Worm (Caenorhabditis elegans): ENCODE data around the gene F54D5.24.

F54D5.24 gene

DNA sequence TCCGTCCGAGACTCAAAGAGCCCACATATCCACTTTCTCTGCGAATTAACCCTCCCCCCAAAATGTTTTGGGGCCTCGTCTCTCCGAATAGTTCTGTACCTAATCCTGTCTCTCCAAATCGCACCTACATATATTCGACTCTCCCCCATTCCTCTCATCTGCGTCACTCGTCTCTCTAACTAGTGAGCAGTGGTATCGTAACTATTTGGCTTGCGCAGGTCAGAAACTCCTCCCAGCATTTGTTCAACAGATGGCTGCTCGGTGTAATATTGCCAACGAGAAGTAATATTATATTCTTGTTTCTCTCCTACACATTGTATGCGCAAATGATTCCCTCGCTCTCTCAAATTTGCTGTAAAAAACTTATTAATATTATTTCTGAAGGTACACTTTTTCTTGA is at the start of gene F54D5.24:
Gene F54D5.24, plus strand, starts transcription at position 316 of the 400 bp plus-strand sequence.
- TF ChIP-seq hlh-8 (tag; optimal IDR thresholded peaks at IDR 0.05) = peak; percentile 38
- TF ChIP-seq tbx-2 (tag; optimal IDR thresholded peaks at IDR 0.05) = peak; percentile 5
- peak; percentile 64 for TF ChIP-seq ceh-34 (tag; optimal IDR thresholded peaks at IDR 0.05)
- no peak for TF ChIP-seq dmd-4 (tag; optimal IDR thresholded peaks at IDR 0.05; ENCODE audit: borderline replicate concordance)
- TF ChIP-seq tbx-7 (tag; optimal IDR thresholded peaks at IDR 0.05) = no peak

DNA sequence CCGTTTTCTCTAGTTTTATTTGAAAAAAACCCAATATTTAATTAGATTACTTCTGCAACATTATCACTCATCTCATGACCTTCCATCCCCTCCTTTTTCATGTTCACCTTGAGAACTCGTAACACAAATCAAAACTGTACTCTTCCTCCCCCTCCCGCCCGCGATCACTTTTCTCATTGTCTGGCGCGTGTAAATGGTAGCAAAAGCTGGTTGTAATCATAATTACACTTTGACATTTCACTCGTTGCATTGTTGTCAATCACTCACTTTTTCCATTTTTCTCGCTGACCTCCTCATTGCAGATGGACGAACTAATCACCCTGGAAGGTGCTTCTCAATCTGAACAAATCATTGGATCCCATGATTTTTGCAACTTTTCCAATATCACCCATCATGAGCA is 45.4 kb upstream of the F54D5.24 start, which contains the start of gene npr-41:
Gene npr-41, plus strand, starts transcription at position 301 of the 400 bp plus-strand sequence.
- no peak for TF ChIP-seq ceh-30 (tag; optimal IDR thresholded peaks at IDR 0.05)
- no peak for TF ChIP-seq Y22D7AL.16 (tag; optimal IDR thresholded peaks at IDR 0.05)
- no peak for TF ChIP-seq ama-1 (optimal IDR thresholded peaks at IDR 0.05)
- TF ChIP-seq ceh-14 (tag; optimal IDR thresholded peaks at IDR 0.05) = no peak
- no peak for TF ChIP-seq tbx-2 (tag; optimal IDR thresholded peaks at IDR 0.05)
- TF ChIP-seq C08G9.2 (tag; optimal IDR thresholded peaks at IDR 0.05) = no peak
- no peak for TF ChIP-seq che-1 (tag; optimal IDR thresholded peaks at IDR 0.05)
- TF ChIP-seq hlh-6 (tag; optimal IDR thresholded peaks at IDR 0.05) = no peak
- no peak for TF ChIP-seq C38D4.7 (GFP tag; optimal IDR thresholded peaks at IDR 0.05)
- no peak for TF ChIP-seq sox-2 (GFP tag; IDR thresholded peaks at IDR 0.05)
- TF ChIP-seq zip-5 (tag; optimal IDR thresholded peaks at IDR 0.05) = no peak
- TF ChIP-seq ceh-6 (GFP tag; optimal IDR thresholded peaks at IDR 0.05) = no peak

DNA sequence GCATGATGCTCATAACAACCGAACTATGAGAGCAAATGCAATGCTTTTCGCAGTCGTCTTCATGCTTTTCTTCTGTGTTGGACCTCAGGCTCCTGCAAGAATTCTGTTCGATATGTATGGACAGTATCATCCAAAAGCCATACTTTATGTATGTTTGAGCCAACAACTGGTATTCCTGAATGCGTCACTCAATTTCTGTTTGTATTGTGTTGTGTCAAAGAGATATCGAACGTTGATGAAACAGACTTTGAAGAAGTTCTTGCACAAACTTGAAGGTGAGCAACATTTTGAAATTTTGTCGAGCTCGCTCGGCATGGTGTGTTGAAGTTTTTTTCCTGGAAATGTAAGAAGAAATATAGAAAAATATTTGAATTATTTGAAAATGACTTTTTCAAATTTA is 42.8 kb upstream of the F54D5.24 start:
- TF ChIP-seq lin-11 (tag; optimal IDR thresholded peaks at IDR 0.05) (no peak), sox-4 (tag; optimal IDR thresholded peaks at IDR 0.05) (no peak), Y22D7AL.16 (tag; optimal IDR thresholded peaks at IDR 0.05) (no peak), unc-55 (GFP tag; optimal IDR thresholded peaks at IDR 0.05) (no peak), ets-4 (tag; optimal IDR thresholded peaks at IDR 0.05) (no peak), hlh-8 (tag; optimal IDR thresholded peaks at IDR 0.05) (no peak), nhr-232 (tag; optimal IDR thresholded peaks at IDR 0.05) (no peak), ceh-22 (tag; optimal IDR thresholded peaks at IDR 0.05) (no peak), ceh-14 (tag; optimal IDR thresholded peaks at IDR 0.05) (no peak), ceh-2 (tag; optimal IDR thresholded peaks at IDR 0.05) (no peak), pha-4 (tag; optimal IDR thresholded peaks at IDR 0.05) (no peak), ceh-34 (tag; optimal IDR thresholded peaks at IDR 0.05) (no peak), C08G9.2 (tag; optimal IDR thresholded peaks at IDR 0.05) (no peak), ama-1 (optimal IDR thresholded peaks at IDR 0.05) (no peak), K02D7.2 (tag; optimal IDR thresholded peaks at IDR 0.05) (no peak), nhr-11 (tag; optimal IDR thresholded peaks at IDR 0.05) (no peak)

DNA sequence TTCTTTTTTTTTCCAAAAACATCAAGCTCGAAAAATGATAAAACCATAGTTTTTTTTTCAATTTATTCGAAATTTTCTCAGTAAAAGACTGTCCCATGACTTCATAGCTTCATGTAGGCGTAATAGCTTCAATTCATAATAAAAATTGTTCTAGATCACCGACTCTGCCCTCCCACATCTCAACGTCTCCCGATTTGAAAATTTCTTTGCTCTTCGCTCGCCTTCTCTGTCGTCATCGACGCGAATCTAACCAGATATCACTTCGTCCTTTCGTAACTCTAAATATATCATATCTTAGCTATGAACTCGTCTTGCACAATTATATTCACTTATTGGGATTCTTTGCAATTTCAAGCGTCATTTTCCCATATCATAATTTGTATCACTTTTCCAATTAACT is 41.0 kb upstream of the F54D5.24 start, which contains the start of gene srh-44:
Gene srh-44, plus strand, starts transcription at position 301 of the 400 bp plus-strand sequence.
- TF ChIP-seq ceh-22 (tag; optimal IDR thresholded peaks at IDR 0.05) (no peak), tbx-2 (tag; optimal IDR thresholded peaks at IDR 0.05) (no peak), fkh-10 (GFP tag; optimal IDR thresholded peaks at IDR 0.05) (no peak), ceh-19 (GFP tag; optimal IDR thresholded peaks at IDR 0.05) (no peak), ztf-16 (tag; optimal IDR thresholded peaks at IDR 0.05) (no peak)

DNA sequence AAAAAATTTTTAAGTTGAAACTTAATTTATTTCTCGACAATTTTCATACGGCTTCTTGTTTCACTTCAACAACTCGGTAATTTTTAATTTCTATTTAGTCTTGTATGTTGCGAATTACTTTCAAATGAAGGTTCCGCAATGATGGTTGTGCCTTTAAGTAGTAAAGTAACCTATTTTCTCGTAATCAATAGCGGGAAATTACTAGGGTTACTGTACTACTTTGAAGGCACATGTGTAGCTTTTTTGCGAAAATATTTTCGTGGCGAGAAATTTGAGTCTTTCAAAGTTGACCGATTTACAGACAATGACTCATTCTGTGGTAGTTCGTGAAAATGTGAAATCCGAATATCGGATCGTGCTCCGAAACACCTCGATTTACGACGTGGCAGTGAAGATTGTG is 37.6 kb upstream of the F54D5.24 start, which contains the start of gene B0334.10:
Gene B0334.10, plus strand, starts transcription at position 301 of the 400 bp plus-strand sequence.
- TF ChIP-seq hlh-15 (tag; optimal IDR thresholded peaks at IDR 0.05) (no peak), lin-11 (tag; optimal IDR thresholded peaks at IDR 0.05) (no peak), fkh-10 (GFP tag; optimal IDR thresholded peaks at IDR 0.05) (no peak), pax-1 (tag; optimal IDR thresholded peaks at IDR 0.05) (no peak), gmeb-2 (tag; optimal IDR thresholded peaks at IDR 0.05) (no peak), eyg-1 (tag; optimal IDR thresholded peaks at IDR 0.05) (no peak), lim-6 (tag; optimal IDR thresholded peaks at IDR 0.05) (no peak), ceh-6 (GFP tag; optimal IDR thresholded peaks at IDR 0.05) (no peak), sox-2 (GFP tag; IDR thresholded peaks at IDR 0.05) (no peak), ceh-48 (tag; optimal IDR thresholded peaks at IDR 0.05) (no peak), Y22D7AL.16 (tag; optimal IDR thresholded peaks at IDR 0.05) (no peak), che-1 (tag; optimal IDR thresholded peaks at IDR 0.05) (no peak), ceh-14 (tag; optimal IDR thresholded peaks at IDR 0.05) (no peak), rnt-1 (tag; optimal IDR thresholded peaks at IDR 0.05) (no peak), sdc-2 (tag; optimal IDR thresholded peaks at IDR 0.05) (no peak), unc-86 (tag; optimal IDR thresholded peaks at IDR 0.05) (no peak)
